Worm (Caenorhabditis elegans) whole organism, mixed stage, embryonic: ENCODE data around the gene W01G7.4.

Experiments used
- elt-1 ChIP-seq: sonication (generic microtip); optimal IDR thresholded peaks from 2 replicates; lab custom pipeline; 2017; ENCODE audit warnings: missing genetic modification characterization, mild to moderate bottlenecking, missing compliant biosample characterization, antibody characterized with exemption, moderate library complexity, borderline replicate concordance; ENCODE audit not compliant: insufficient read depth
- ham-2 ChIP-seq: fragments of 200-800 bp; sonication (Bioruptor generic); optimal IDR thresholded peaks from 2 replicates; lab custom pipeline; 2018; ENCODE audit warnings: mild to moderate bottlenecking, missing genetic modification characterization, missing compliant biosample characterization
- hlh-1 ChIP-seq: fragments of 150-350 bp; optimal IDR thresholded peaks from 2 replicates; lab custom pipeline; 2014; ENCODE audit warnings: missing biosample characterization, missing genetic modification reagents, missing genetic modification characterization
- lin-32 ChIP-seq: fragments of 200-800 bp; sonication (Bioruptor generic); optimal IDR thresholded peaks from 2 replicates; lab custom pipeline; 2018; ENCODE audit warnings: mild to moderate bottlenecking, missing genetic modification characterization, missing compliant biosample characterization
- mab-5 ChIP-seq: fragments of 150-350 bp; optimal IDR thresholded peaks from 2 replicates; lab custom pipeline; 2014; ENCODE audit warnings: missing biosample characterization, missing genetic modification characterization
- sem-2 ChIP-seq: fragments of 200-800 bp; sonication (Bioruptor generic); optimal IDR thresholded peaks from 2 replicates; lab custom pipeline; 2018; ENCODE audit warnings: mild to moderate bottlenecking, missing genetic modification characterization, missing compliant biosample characterization
- unc-120 ChIP-seq: sonication (generic microtip); optimal IDR thresholded peaks from 2 replicates; lab custom pipeline; 2017; ENCODE audit warnings: missing genetic modification characterization, missing compliant biosample characterization; ENCODE audit not compliant: poor library complexity, severe bottlenecking
- zip-8 ChIP-seq: fragments of 150-350 bp; optimal IDR thresholded peaks from 2 replicates; lab custom pipeline; 2014; ENCODE audit warnings: missing biosample characterization, missing genetic modification characterization

Gene W01G7.4

ce11 chrII:14106164-14106563, 45.6 kb downstream of the W01G7.4 start:
- no peak for TF ChIP-seq mab-5 (tag; lab: Kevin White, UChicago)
- TF ChIP-seq sem-2 (GFP tag; lab: Kevin White, UChicago) = no peak
- TF ChIP-seq unc-120 (tag; lab: Kevin White, UChicago) = no peak
- no peak for TF ChIP-seq zip-8 (tag; lab: Kevin White, UChicago)
- TF ChIP-seq elt-1 (tag; lab: Kevin White, UChicago) = no peak
- TF ChIP-seq hlh-1 = no peak
- no peak for TF ChIP-seq ham-2 (GFP tag; lab: Kevin White, UChicago)

- TF ChIP-seq elt-1 (tag; lab: Kevin White, UChicago) (peak; percentile 55), lin-32 (no peak)
Measured at ce11 chrII:14109184-14109664, 48.7 kb downstream of the W01G7.4 start, which contains the start of gene cpg-7. Gene cpg-7 (minus strand): TSS chrII:14109234.
